Fruit fly (Drosophila melanogaster): Measurements from ENCODE around the gene Creld.

DNA sequence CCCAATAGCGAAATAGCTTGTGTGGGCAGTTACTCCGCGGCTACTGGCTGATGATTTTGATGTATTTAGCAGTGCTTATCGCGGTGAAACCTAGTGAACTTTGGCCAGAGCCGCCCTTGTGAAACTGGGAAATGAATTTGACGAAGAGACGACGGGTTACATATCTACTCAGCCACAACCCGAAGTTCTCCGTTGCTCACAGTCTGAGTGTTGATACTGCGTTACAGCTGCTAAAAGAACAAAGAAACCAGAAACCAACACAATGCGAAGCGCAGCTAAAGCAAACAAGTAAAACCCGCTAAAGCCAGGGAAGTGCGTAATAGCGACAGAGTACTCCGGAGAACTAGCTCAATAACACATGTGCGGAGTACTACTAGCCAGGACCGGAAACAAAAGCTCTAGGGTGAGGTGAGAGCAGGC is 26.1 kb downstream of the Creld start:
- TF ChIP-seq Dll (optimal IDR thresholded peaks at IDR 0.05) (no peak), EcR (GFP tag; optimal IDR thresholded peaks at IDR 0.05) (no peak), pan (optimal IDR thresholded peaks at IDR 0.05) (no peak), usp (GFP tag; optimal IDR thresholded peaks at IDR 0.05) (no peak), CG8478 (optimal IDR thresholded peaks at IDR 0.05) (no peak)

All from whole organism.